Fruit fly (Drosophila melanogaster) whole organism, prepupa: Measurements from ENCODE around the gene CG31637.
A peak's percentile ranks its signal among the peaks of the same experiment; 100 is the strongest.

Experiments
- CG10631 ChIP-seq: fragments of 200-800 bp; sonication (Bioruptor generic); optimal IDR thresholded peaks from 2 replicates; lab custom pipeline; 2016; ENCODE audit warnings: missing biosample characterization, missing genetic modification characterization
- CG10669 ChIP-seq: fragments of 200-800 bp; sonication (Bioruptor generic); optimal IDR thresholded peaks from 3 replicates; lab custom pipeline; 2018; ENCODE audit warnings: missing biosample characterization, mild to moderate bottlenecking, missing genetic modification characterization, moderate library complexity
- CG11294 ChIP-seq: fragments of 200-800 bp; sonication (Bioruptor generic); IDR thresholded peaks from 2 replicates; pipeline ENCODE4 v1.3.6; 2022; ENCODE audit warnings: missing biosample characterization, missing genetic modification characterization
- CG11902 ChIP-seq: fragments of 200-800 bp; sonication (Bioruptor generic); optimal IDR thresholded peaks from 3 replicates; lab custom pipeline; 2016; ENCODE audit warnings: missing biosample characterization, missing genetic modification characterization
- CG16779 ChIP-seq: fragments of 200-800 bp; sonication (Bioruptor generic); optimal IDR thresholded peaks from 3 replicates; lab custom pipeline; 2017; ENCODE audit warnings: missing biosample characterization, mild to moderate bottlenecking, missing genetic modification characterization
- CG32006 ChIP-seq: fragments of 200-800 bp; sonication (Bioruptor generic); optimal IDR thresholded peaks from 3 replicates; lab custom pipeline; 2017; ENCODE audit warnings: missing biosample characterization, mild to moderate bottlenecking, missing genetic modification characterization
- CG34406 ChIP-seq: fragments of 200-800 bp; sonication (Bioruptor generic); optimal IDR thresholded peaks from 3 replicates; lab custom pipeline; 2016; ENCODE audit warnings: missing biosample characterization, missing genetic modification characterization
- CG4318 ChIP-seq: fragments of 200-800 bp; sonication (Bioruptor generic); optimal IDR thresholded peaks from 3 replicates; lab custom pipeline; 2017; ENCODE audit warnings: missing biosample characterization, mild to moderate bottlenecking, missing genetic modification characterization
- CG6163 ChIP-seq: fragments of 200-800 bp; sonication (Bioruptor generic); IDR thresholded peaks from 3 replicates; pipeline ENCODE4 v1.3.6; 2022; ENCODE audit warnings: missing biosample characterization, missing genetic modification characterization
- CG6792 ChIP-seq: fragments of 200-800 bp; sonication (Bioruptor generic); optimal IDR thresholded peaks from 3 replicates; lab custom pipeline; 2016; ENCODE audit warnings: missing biosample characterization, missing genetic modification characterization
- CG6808 ChIP-seq: fragments of 200-800 bp; sonication (Bioruptor generic); optimal IDR thresholded peaks from 3 replicates; lab custom pipeline; 2017; ENCODE audit warnings: missing biosample characterization, missing genetic modification characterization, mild to moderate bottlenecking, moderate library complexity, missing genetic modification reagents
- CG6854 ChIP-seq: fragments of 200-800 bp; sonication (Bioruptor generic); optimal IDR thresholded peaks from 2 replicates; lab custom pipeline; 2017; ENCODE audit warnings: missing biosample characterization, mild to moderate bottlenecking, missing genetic modification characterization
- CG7368 ChIP-seq: fragments of 200-800 bp; sonication (Bioruptor generic); optimal IDR thresholded peaks from 3 replicates; lab custom pipeline; 2016; ENCODE audit warnings: missing biosample characterization, missing genetic modification characterization
- CG8632 ChIP-seq: fragments of 200-800 bp; sonication (Bioruptor generic); optimal IDR thresholded peaks from 3 replicates; lab custom pipeline; 2016; ENCODE audit warnings: missing biosample characterization, missing genetic modification characterization
- CG9139 ChIP-seq: fragments of 200-800 bp; sonication (Bioruptor generic); optimal IDR thresholded peaks from 3 replicates; lab custom pipeline; 2017; ENCODE audit warnings: missing biosample characterization, mild to moderate bottlenecking, missing genetic modification characterization
- Eip75B ChIP-seq: fragments of 200-800 bp; sonication (Bioruptor generic); optimal IDR thresholded peaks from 3 replicates; lab custom pipeline; 2016; ENCODE audit warnings: missing biosample characterization, missing genetic modification characterization
- Eip78C ChIP-seq: fragments of 200-800 bp; sonication (Bioruptor generic); peaks from one replicate; lab custom pipeline; 2016; ENCODE audit warnings: missing biosample characterization, missing genetic modification characterization
- Ets21C ChIP-seq: fragments of 200-800 bp; sonication (Bioruptor generic); optimal IDR thresholded peaks from 3 replicates; lab custom pipeline; 2016; ENCODE audit warnings: missing biosample characterization, missing genetic modification characterization
- Ets96B ChIP-seq: fragments of 200-800 bp; optimal IDR thresholded peaks from 2 replicates; lab custom pipeline; 2019; ENCODE audit warnings: missing biosample characterization, mild to moderate bottlenecking, missing genetic modification characterization, moderate library complexity
- Gug ChIP-seq: fragments of 200-800 bp; sonication (Bioruptor generic); IDR thresholded peaks from 2 replicates; pipeline ENCODE4 v1.3.6; 2022; ENCODE audit warnings: missing biosample characterization, missing genetic modification characterization
- Hr38 ChIP-seq: sonication (Bioruptor generic); optimal IDR thresholded peaks from 2 replicates; lab custom pipeline; 2016; ENCODE audit warnings: missing biosample characterization, missing genetic modification characterization
- Hr39 ChIP-seq: fragments of 200-800 bp; sonication (Bioruptor generic); optimal IDR thresholded peaks from 2 replicates; lab custom pipeline; 2016; ENCODE audit warnings: missing biosample characterization, missing genetic modification characterization
- Hr4 ChIP-seq: fragments of 200-800 bp; sonication (Bioruptor generic); optimal IDR thresholded peaks from 3 replicates; lab custom pipeline; 2016; ENCODE audit warnings: missing biosample characterization, missing genetic modification characterization
- Met ChIP-seq: fragments of 200-800 bp; sonication (Bioruptor generic); optimal IDR thresholded peaks from 3 replicates; lab custom pipeline; 2016; ENCODE audit warnings: missing biosample characterization, missing genetic modification characterization
- OdsH ChIP-seq: fragments of 200-800 bp; sonication (Bioruptor generic); optimal IDR thresholded peaks from 3 replicates; lab custom pipeline; 2016; ENCODE audit warnings: missing biosample characterization, missing genetic modification characterization
- Smox ChIP-seq: fragments of 200-800 bp; sonication (Bioruptor generic); optimal IDR thresholded peaks from 3 replicates; lab custom pipeline; 2016; ENCODE audit warnings: missing biosample characterization, missing genetic modification characterization
- Sox15 ChIP-seq: fragments of 200-800 bp; sonication (Bioruptor generic); optimal IDR thresholded peaks from 3 replicates; lab custom pipeline; 2016; ENCODE audit warnings: missing biosample characterization, missing genetic modification characterization
- achi ChIP-seq: fragments of 200-800 bp; sonication (Bioruptor generic); optimal IDR thresholded peaks from 3 replicates; lab custom pipeline; 2016; ENCODE audit warnings: missing biosample characterization, missing genetic modification characterization
- cyc ChIP-seq: fragments of 200-800 bp; sonication (Bioruptor generic); optimal IDR thresholded peaks from 3 replicates; lab custom pipeline; 2016; ENCODE audit warnings: missing biosample characterization, missing genetic modification characterization
- dac ChIP-seq: fragments of 200-800 bp; sonication (Bioruptor generic); optimal IDR thresholded peaks from 2 replicates; lab custom pipeline; 2017; ENCODE audit warnings: missing biosample characterization, mild to moderate bottlenecking, missing genetic modification characterization
- esn ChIP-seq: fragments of 200-800 bp; sonication (Bioruptor generic); optimal IDR thresholded peaks from 2 replicates; lab custom pipeline; 2016; ENCODE audit warnings: missing biosample characterization, mild to moderate bottlenecking, missing genetic modification characterization, moderate library complexity
- fd59A ChIP-seq: fragments of 200-800 bp; sonication (Bioruptor generic); optimal IDR thresholded peaks from 2 replicates; lab custom pipeline; 2017; ENCODE audit warnings: missing biosample characterization, mild to moderate bottlenecking, missing genetic modification characterization, missing genetic modification reagents
- fd85E ChIP-seq: fragments of 200-800 bp; sonication (Bioruptor generic); optimal IDR thresholded peaks from 3 replicates; lab custom pipeline; 2016; ENCODE audit warnings: missing biosample characterization, missing genetic modification characterization
- lz ChIP-seq: fragments of 200-800 bp; sonication (Bioruptor generic); optimal IDR thresholded peaks from 3 replicates; lab custom pipeline; 2016; ENCODE audit warnings: missing biosample characterization, missing genetic modification characterization
- net ChIP-seq: fragments of 200-800 bp; sonication (Bioruptor generic); optimal IDR thresholded peaks from 3 replicates; lab custom pipeline; 2016; ENCODE audit warnings: missing biosample characterization, missing genetic modification characterization
- salr ChIP-seq, 2 experiments: fragments of 200-800 bp; sonication (Bioruptor generic); optimal IDR thresholded peaks; 3 replicates each; lab custom pipeline; 2016 to 2018; ENCODE audit warnings: missing biosample characterization in 2 of 2, missing genetic modification characterization in 2 of 2, mild to moderate bottlenecking in 1 of 2
- spab ChIP-seq: fragments of 200-800 bp; sonication (Bioruptor generic); optimal IDR thresholded peaks from 2 replicates; lab custom pipeline; 2017; ENCODE audit warnings: missing biosample characterization, mild to moderate bottlenecking, missing genetic modification characterization, missing genetic modification reagents
- ss ChIP-seq, 2 experiments: fragments of 200-800 bp; sonication (Bioruptor generic); optimal IDR thresholded peaks; 2 replicates in 1 of 2; 3 replicates in 1 of 2; lab custom pipeline; 2017 to 2018; ENCODE audit warnings: mild to moderate bottlenecking in 2 of 2, missing biosample characterization in 2 of 2, missing genetic modification characterization in 2 of 2, moderate library complexity in 1 of 2
- svp ChIP-seq: fragments of 200-800 bp; sonication (Bioruptor generic); peaks from one replicate; lab custom pipeline; 2016; ENCODE audit warnings: missing biosample characterization, missing genetic modification characterization
- topi ChIP-seq: fragments of 200-800 bp; sonication (Bioruptor generic); optimal IDR thresholded peaks from 3 replicates; lab custom pipeline; 2016; ENCODE audit warnings: missing biosample characterization, missing genetic modification characterization
- vri ChIP-seq: fragments of 200-800 bp; sonication (Bioruptor generic); optimal IDR thresholded peaks from 3 replicates; lab custom pipeline; 2016; ENCODE audit warnings: missing biosample characterization, mild to moderate bottlenecking, missing genetic modification characterization

Gene CG31637

DNA sequence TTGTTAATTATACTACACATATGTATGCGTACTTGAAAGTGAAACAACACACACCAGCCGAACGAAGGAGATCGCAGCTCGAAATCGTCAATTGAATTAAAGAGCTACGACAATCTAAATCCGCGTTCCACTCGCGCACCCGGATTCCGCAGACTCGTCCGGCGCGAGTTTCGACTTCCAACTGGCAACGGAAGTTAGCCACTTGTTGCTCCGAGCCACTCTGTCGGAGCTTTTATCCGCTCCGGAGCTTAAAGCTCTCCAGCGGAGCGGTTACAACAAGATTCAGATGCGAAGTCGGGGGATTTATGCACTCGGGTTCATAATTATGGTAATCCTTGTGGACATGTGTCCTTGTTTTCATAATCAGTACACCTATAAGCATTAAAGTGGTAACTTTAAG lies 33.0 kb upstream of the CG31637 start, which contains the start of gene Rchy1 (continued):
- TF ChIP-seq CG6808 (no peak), CG6854 (GFP tag; lab: Kevin White, UChicago) (peak; percentile 12), achi (GFP tag; lab: Kevin White, UChicago) (no peak), CG7368 (GFP tag; lab: Kevin White, UChicago) (no peak)

DNA sequence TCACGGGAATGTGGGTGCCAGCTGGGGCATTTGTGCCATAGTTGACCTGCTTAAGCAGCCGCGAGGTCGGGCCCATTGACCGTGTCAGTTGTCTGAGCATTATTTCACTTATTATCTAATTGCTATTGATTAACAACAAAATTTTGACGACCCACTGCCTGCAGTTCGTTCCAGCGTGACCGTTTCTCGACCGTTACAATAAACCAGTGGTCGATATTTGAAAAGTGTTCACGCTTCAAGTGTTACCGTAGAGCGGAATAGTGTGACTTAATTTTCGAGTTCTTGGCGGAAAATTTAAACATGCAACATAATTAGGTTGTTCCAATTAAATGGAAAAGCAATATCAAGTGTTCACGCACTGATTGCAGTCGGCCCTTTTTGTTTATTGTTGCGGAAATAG lies 30.9 kb upstream of the CG31637 start, which contains the start of gene HemK1:
HemK1 (minus strand) TSS at position 190 of the 400 bp plus-strand sequence.
- TF ChIP-seq esn (GFP tag; lab: Kevin White, UChicago) (no peak), Eip75B (GFP tag; lab: Kevin White, UChicago) (peak; percentile 17), CG32006 (GFP tag; lab: Kevin White, UChicago) (no peak), Eip78C (GFP tag; lab: Kevin White, UChicago) (peak; percentile 64), Ets21C (GFP tag; lab: Kevin White, UChicago) (no peak), Hr39 (GFP tag; lab: Kevin White, UChicago) (peak; percentile 40), salr (GFP tag; optimal IDR thresholded peaks at IDR 0.05; lab: Kevin White, UChicago) (no peak), vri (GFP tag; lab: Kevin White, UChicago) (peak; percentile 28), Sox15 (no peak), CG6808 (no peak)

DNA sequence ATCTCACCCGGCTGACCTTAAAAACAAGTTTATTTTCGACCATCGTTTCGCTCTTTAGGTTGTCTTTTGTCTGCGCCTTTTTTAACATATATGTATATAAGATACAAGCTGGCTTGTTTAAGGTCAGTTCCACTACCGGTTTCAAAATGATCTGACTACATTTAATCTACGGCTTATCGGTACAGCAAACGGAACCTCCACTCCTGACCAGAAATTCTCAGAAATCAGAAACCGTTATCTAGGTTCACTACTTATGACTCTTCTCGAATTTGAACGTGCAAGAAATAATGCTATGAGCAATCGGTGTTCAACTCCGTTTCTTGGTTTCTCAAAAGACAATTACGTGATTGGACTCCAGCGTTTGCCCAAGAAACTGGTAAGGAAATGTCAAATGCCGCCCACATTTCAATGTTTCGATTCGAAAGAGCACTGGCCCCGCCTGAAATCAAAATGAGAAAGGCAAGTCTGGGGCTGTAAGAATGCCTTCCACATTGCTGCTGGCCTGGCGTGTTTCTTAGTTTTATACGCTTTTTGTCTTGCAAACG lies 28.3 kb upstream of the CG31637 start:
- TF ChIP-seq spab (no peak), CG34406 (GFP tag; lab: Kevin White, UChicago) (no peak), Eip75B (GFP tag; lab: Kevin White, UChicago) (peak; percentile 1), CG11294 (GFP tag; lab: Robert Waterston, UW) (no peak), CG16779 (no peak), topi (GFP tag; lab: Kevin White, UChicago) (no peak), Eip78C (GFP tag; lab: Kevin White, UChicago) (peak; percentile 35), CG32006 (GFP tag; lab: Kevin White, UChicago) (no peak), Hr4 (no peak), lz (GFP tag; lab: Kevin White, UChicago) (no peak), CG6854 (GFP tag; lab: Kevin White, UChicago) (no peak), svp (GFP tag; lab: Kevin White, UChicago) (peak; percentile 13), CG10631 (GFP tag; lab: Kevin White, UChicago) (no peak), CG11902 (GFP tag; lab: Kevin White, UChicago) (no peak), CG8632 (GFP tag; lab: Kevin White, UChicago) (no peak)

DNA sequence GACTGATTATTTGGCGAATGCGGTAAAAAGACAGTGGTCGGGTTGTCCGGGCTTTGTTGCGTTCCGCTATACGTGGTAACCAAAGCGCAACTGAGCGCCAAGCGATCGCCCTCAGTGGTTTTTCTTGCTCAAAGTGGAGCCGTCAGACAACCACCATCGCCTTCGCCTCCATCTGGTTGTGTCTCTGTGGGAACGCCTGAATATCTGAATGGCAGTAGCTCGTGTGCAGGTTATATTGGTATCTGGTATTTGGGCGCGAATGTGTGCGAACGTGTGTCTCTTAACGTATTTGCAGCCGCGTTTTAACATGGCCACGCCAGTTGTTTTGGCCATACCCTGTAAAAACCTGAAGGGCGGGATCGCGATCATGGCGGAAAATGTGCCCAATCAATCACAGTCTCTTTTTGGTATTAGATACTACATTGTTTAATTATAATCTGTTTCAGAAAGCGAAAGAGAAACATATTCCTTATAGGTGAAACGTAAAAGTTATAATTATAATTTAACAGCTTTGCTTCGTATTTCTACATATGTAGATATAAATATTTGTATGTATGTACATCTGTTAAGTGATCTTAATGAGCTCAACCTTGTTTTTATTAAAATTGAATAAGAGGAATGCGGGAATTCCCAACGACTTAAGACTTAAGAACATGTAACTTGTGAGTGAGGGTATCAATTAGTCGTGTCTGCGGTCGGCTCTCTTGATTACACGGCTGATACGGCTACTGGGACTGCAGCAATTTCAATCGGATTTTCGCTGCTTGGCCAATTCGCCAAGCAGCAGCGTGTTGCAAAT lies 26.3 kb upstream of the CG31637 start:
- TF ChIP-seq CG6163 (GFP tag; lab: Robert Waterston, UW) (peak; percentile 22; the same call in 1 of the 3 replicates), CG16779 (peak; percentile 51), spab (peak; percentile 47), fd85E (peak; percentile 31), CG6792 (GFP tag; lab: Kevin White, UChicago) (peak; percentile 67), Smox (peak; percentile 34), CG6854 (GFP tag; lab: Kevin White, UChicago) (no peak), Hr38 (GFP tag; lab: Kevin White, UChicago) (no peak), vri (GFP tag; lab: Kevin White, UChicago) (peak; percentile 34), dac (GFP tag; lab: Kevin White, UChicago) (peak; percentile 46), net (peak; percentile 50), Ets21C (GFP tag; lab: Kevin White, UChicago) (peak; percentile 35), Met (GFP tag; lab: Kevin White, UChicago) (peak; percentile 60), svp (GFP tag; lab: Kevin White, UChicago) (peak; percentile 77), OdsH (GFP tag; lab: Kevin White, UChicago) (peak; percentile 65), achi (GFP tag; lab: Kevin White, UChicago) (peak; percentile 51), topi (GFP tag; lab: Kevin White, UChicago) (peak; percentile 56), CG9139 (GFP tag; lab: Kevin White, UChicago) (peak; percentile 37), CG10631 (GFP tag; lab: Kevin White, UChicago) (peak; percentile 48), cyc (GFP tag; lab: Kevin White, UChicago) (peak; percentile 29), ss (GFP tag; optimal IDR thresholded peaks at IDR 0.05; lab: Kevin White, UChicago) (peak; percentile 18 to 62), Eip78C (GFP tag; lab: Kevin White, UChicago) (peak; percentile 95), CG32006 (GFP tag; lab: Kevin White, UChicago) (peak; percentile 85), fd59A (peak; percentile 56), CG8632 (GFP tag; lab: Kevin White, UChicago) (peak; percentile 54), lz (GFP tag; lab: Kevin White, UChicago) (peak; percentile 56), CG11902 (GFP tag; lab: Kevin White, UChicago) (peak; percentile 61), Gug (GFP tag; lab: Robert Waterston, UW) (no peak), CG4318 (GFP tag; lab: Kevin White, UChicago) (peak; percentile 75), Ets96B (tag; lab: Kevin White, UChicago) (peak; percentile 32), CG10669 (GFP tag; lab: Kevin White, UChicago) (peak; percentile 49)
